Fruit fly (Drosophila melanogaster) whole organism, embryonic: ENCODE measurements around the gene CG15888.

ENCODE experiments used
- Asciz ChIP-seq: fragments of 200-800 bp; sonication (Bioruptor generic); optimal IDR thresholded peaks from 2 replicates; lab custom pipeline; 2017; ENCODE audit warnings: missing biosample characterization, mild to moderate bottlenecking, missing genetic modification characterization, missing genetic modification reagents
- CG10274 ChIP-seq: fragments of 200-800 bp; sonication (Bioruptor generic); optimal IDR thresholded peaks from 3 replicates; lab custom pipeline; 2017; ENCODE audit warnings: missing biosample characterization, mild to moderate bottlenecking, missing genetic modification characterization
- CG11093 ChIP-seq: fragments of 200-800 bp; sonication (Bioruptor generic); IDR thresholded peaks from 3 replicates; pipeline ENCODE4 v1.3.6; 2022; ENCODE audit warnings: missing biosample characterization, missing genetic modification characterization
- CG12236 ChIP-seq: fragments of 200-800 bp; sonication (Bioruptor generic); optimal IDR thresholded peaks from 2 replicates; lab custom pipeline; 2016; ENCODE audit warnings: missing biosample characterization, missing genetic modification characterization
- CG14441 ChIP-seq: fragments of 200-800 bp; sonication (Bioruptor generic); IDR thresholded peaks from 2 replicates; pipeline ENCODE4 v1.3.6; 2022; ENCODE audit warnings: missing biosample characterization, missing genetic modification characterization
- CG15011 ChIP-seq: fragments of 200-800 bp; sonication (Bioruptor generic); optimal IDR thresholded peaks from 3 replicates; lab custom pipeline; 2018; ENCODE audit warnings: missing biosample characterization, mild to moderate bottlenecking, missing genetic modification characterization
- CG15514 ChIP-seq: fragments of 200-800 bp; sonication (Bioruptor generic); optimal IDR thresholded peaks from 3 replicates; lab custom pipeline; 2017; ENCODE audit warnings: missing biosample characterization, missing genetic modification characterization, mild to moderate bottlenecking, moderate library complexity, missing genetic modification reagents
- CG1603 ChIP-seq: fragments of 200-800 bp; sonication (Bioruptor generic); optimal IDR thresholded peaks from 2 replicates; lab custom pipeline; 2019; ENCODE audit warnings: missing biosample characterization, mild to moderate bottlenecking, missing genetic modification characterization, moderate library complexity
- CG17359 ChIP-seq: fragments of 200-800 bp; sonication (Bioruptor generic); optimal IDR thresholded peaks from 3 replicates; lab custom pipeline; 2018; ENCODE audit warnings: missing biosample characterization, mild to moderate bottlenecking, missing genetic modification characterization, moderate library complexity
- CG1792 ChIP-seq: fragments of 200-800 bp; sonication (Bioruptor generic); optimal IDR thresholded peaks from 2 replicates; lab custom pipeline; 2016; ENCODE audit warnings: missing biosample characterization, missing genetic modification characterization
- CG30020 ChIP-seq: fragments of 200-800 bp; optimal IDR thresholded peaks from 2 replicates; lab custom pipeline; 2019; ENCODE audit warnings: missing biosample characterization, mild to moderate bottlenecking, missing genetic modification characterization, moderate library complexity
- CG4424 ChIP-seq: fragments of 200-800 bp; sonication (Bioruptor generic); optimal IDR thresholded peaks from 3 replicates; lab custom pipeline; 2016; ENCODE audit warnings: missing biosample characterization, missing genetic modification characterization
- CG4707 ChIP-seq: fragments of 200-800 bp; sonication (Bioruptor generic); optimal IDR thresholded peaks from 2 replicates; lab custom pipeline; 2018; ENCODE audit warnings: missing biosample characterization, mild to moderate bottlenecking, missing genetic modification characterization, moderate library complexity
- CG5953 ChIP-seq: fragments of 200-800 bp; sonication (Bioruptor generic); IDR thresholded peaks from 2 replicates; pipeline ENCODE4 v1.3.6; 2022; ENCODE audit warnings: missing biosample characterization, missing genetic modification characterization
- CG7271 ChIP-seq: fragments of 200-800 bp; sonication (Bioruptor generic); optimal IDR thresholded peaks from 2 replicates; lab custom pipeline; 2018; ENCODE audit warnings: missing biosample characterization, mild to moderate bottlenecking, missing genetic modification characterization, moderate library complexity
- CG8924 ChIP-seq: fragments of 200-800 bp; optimal IDR thresholded peaks from 3 replicates; lab custom pipeline; 2019; ENCODE audit warnings: missing biosample characterization, mild to moderate bottlenecking, missing genetic modification characterization, moderate library complexity
- CG9215 ChIP-seq: fragments of 200-800 bp; sonication (Bioruptor generic); IDR thresholded peaks from 2 replicates; pipeline ENCODE4 v1.3.6; 2022; ENCODE audit warnings: missing biosample characterization, missing genetic modification characterization
- CG9727 ChIP-seq: fragments of 200-800 bp; sonication (Bioruptor generic); optimal IDR thresholded peaks from 3 replicates; lab custom pipeline; 2017; ENCODE audit warnings: missing biosample characterization, mild to moderate bottlenecking, missing genetic modification characterization
- CG9817 ChIP-seq: fragments of 200-800 bp; sonication (Bioruptor generic); optimal IDR thresholded peaks from 2 replicates; lab custom pipeline; 2018; ENCODE audit warnings: missing biosample characterization, mild to moderate bottlenecking, missing genetic modification characterization, moderate library complexity
- H15 ChIP-seq: fragments of 200-800 bp; sonication (Bioruptor generic); IDR thresholded peaks from 3 replicates; pipeline ENCODE4 v1.3.6; 2022; ENCODE audit warnings: missing biosample characterization, missing genetic modification characterization
- HLH54F ChIP-seq: fragments of 200-800 bp; sonication (Bioruptor generic); optimal IDR thresholded peaks from 3 replicates; lab custom pipeline; 2016; ENCODE audit warnings: missing biosample characterization, missing genetic modification characterization
- Hmr ChIP-seq: fragments of 200-800 bp; sonication (Bioruptor generic); optimal IDR thresholded peaks from 3 replicates; lab custom pipeline; 2017; ENCODE audit warnings: mild to moderate bottlenecking, missing biosample characterization, missing genetic modification reagents, missing genetic modification characterization
- MBD-R2 ChIP-seq: fragments of 200-800 bp; sonication (Bioruptor generic); IDR thresholded peaks from 2 replicates; pipeline ENCODE4 v1.3.6; 2022; ENCODE audit warnings: missing biosample characterization, missing genetic modification characterization
- Med ChIP-seq: fragments of 200-800 bp; sonication (Bioruptor generic); peaks from one replicate; lab custom pipeline; 2016; ENCODE audit warnings: missing biosample characterization, missing genetic modification characterization, mild to moderate bottlenecking, inconsistent platforms, moderate library complexity
- Ravus ChIP-seq: fragments of 200-800 bp; sonication (Bioruptor generic); IDR thresholded peaks from 2 replicates; pipeline ENCODE4 v1.3.6; 2022; ENCODE audit warnings: missing biosample characterization, missing genetic modification characterization
- Side ChIP-seq: fragments of 200-800 bp; sonication (Bioruptor generic); optimal IDR thresholded peaks from 2 replicates; lab custom pipeline; 2016; ENCODE audit warnings: missing biosample characterization, missing genetic modification characterization
- Spps ChIP-seq: fragments of 200-800 bp; sonication (Bioruptor generic); optimal IDR thresholded peaks from 2 replicates; lab custom pipeline; 2018; ENCODE audit warnings: missing biosample characterization, mild to moderate bottlenecking, missing genetic modification characterization
- Vsx1 ChIP-seq: fragments of 200-800 bp; sonication (Bioruptor generic); optimal IDR thresholded peaks from 2 replicates; lab custom pipeline; 2017; ENCODE audit warnings: missing biosample characterization, mild to moderate bottlenecking, missing genetic modification characterization, missing genetic modification reagents
- bbx ChIP-seq: fragments of 200-800 bp; sonication (Bioruptor generic); IDR thresholded peaks from 2 replicates; pipeline ENCODE4 v1.3.6; 2022; ENCODE audit warnings: missing biosample characterization, missing genetic modification characterization; ENCODE audit not compliant: partially characterized antibody
- crol ChIP-seq: fragments of 200-800 bp; sonication (Bioruptor generic); IDR thresholded peaks from 2 replicates; pipeline ENCODE4 v1.3.6; 2022; ENCODE audit warnings: missing biosample characterization, missing genetic modification characterization
- fd102C ChIP-seq: fragments of 200-800 bp; sonication (Bioruptor generic); optimal IDR thresholded peaks from 2 replicates; lab custom pipeline; 2018; ENCODE audit warnings: missing biosample characterization, mild to moderate bottlenecking, missing genetic modification characterization, moderate library complexity
- ftz-f1 ChIP-seq: fragments of 200-800 bp; sonication (Bioruptor generic); optimal IDR thresholded peaks from 2 replicates; lab custom pipeline; 2016; ENCODE audit warnings: missing biosample characterization, missing genetic modification characterization
- gce ChIP-seq: fragments of 200-800 bp; sonication (Bioruptor generic); IDR thresholded peaks from 3 replicates; pipeline ENCODE4 v1.3.6; 2022; ENCODE audit warnings: missing biosample characterization, missing genetic modification characterization
- gcm2 ChIP-seq: fragments of 200-800 bp; sonication (Bioruptor generic); optimal IDR thresholded peaks from 2 replicates; lab custom pipeline; 2016; ENCODE audit warnings: missing biosample characterization, missing genetic modification characterization
- nerfin-1 ChIP-seq: fragments of 200-800 bp; sonication (Bioruptor generic); optimal IDR thresholded peaks from 3 replicates; lab custom pipeline; 2019; ENCODE audit warnings: missing biosample characterization, mild to moderate bottlenecking, missing genetic modification characterization, moderate library complexity
- phol ChIP-seq: fragments of 200-800 bp; sonication (Bioruptor generic); optimal IDR thresholded peaks from 3 replicates; lab custom pipeline; 2018; ENCODE audit warnings: missing biosample characterization, mild to moderate bottlenecking, missing genetic modification characterization, moderate library complexity
- repo ChIP-seq: fragments of 200-800 bp; sonication (Bioruptor generic); optimal IDR thresholded peaks from 2 replicates; lab custom pipeline; 2016; ENCODE audit warnings: missing biosample characterization, missing genetic modification characterization
- rib ChIP-seq: fragments of 200-800 bp; sonication (Bioruptor generic); IDR thresholded peaks from 2 replicates; pipeline ENCODE4 v1.3.6; 2022; ENCODE audit warnings: missing biosample characterization, missing genetic modification characterization
- run ChIP-seq: fragments of 200-800 bp; sonication (Bioruptor generic); optimal IDR thresholded peaks from 3 replicates; lab custom pipeline; 2018; ENCODE audit warnings: missing biosample characterization, mild to moderate bottlenecking, missing genetic modification characterization
- schlank ChIP-seq: fragments of 200-800 bp; sonication (Bioruptor generic); optimal IDR thresholded peaks from 2 replicates; lab custom pipeline; 2018; ENCODE audit warnings: missing biosample characterization, mild to moderate bottlenecking, missing genetic modification characterization
- sens-2 ChIP-seq: fragments of 200-800 bp; sonication (Bioruptor generic); IDR thresholded peaks from 2 replicates; pipeline ENCODE4 v1.3.6; 2022; ENCODE audit warnings: missing biosample characterization, missing genetic modification characterization
- sima ChIP-seq: fragments of 200-800 bp; sonication (Bioruptor generic); optimal IDR thresholded peaks from 2 replicates; lab custom pipeline; 2016; ENCODE audit warnings: missing biosample characterization, missing genetic modification characterization
- slbo ChIP-seq: fragments of 200-800 bp; sonication (Bioruptor generic); IDR thresholded peaks from 2 replicates; pipeline ENCODE4 v1.3.6; 2022; ENCODE audit warnings: missing biosample characterization, missing genetic modification characterization
- sqz ChIP-seq: fragments of 200-800 bp; sonication (Bioruptor generic); optimal IDR thresholded peaks from 3 replicates; lab custom pipeline; 2018; ENCODE audit warnings: missing biosample characterization, mild to moderate bottlenecking, missing genetic modification characterization
- tna ChIP-seq: fragments of 200-800 bp; sonication (Bioruptor generic); IDR thresholded peaks from 2 replicates; pipeline ENCODE4 v1.3.6; 2022; ENCODE audit warnings: missing biosample characterization, missing genetic modification characterization; ENCODE audit not compliant: partially characterized antibody
- trem ChIP-seq: fragments of 200-800 bp; optimal IDR thresholded peaks from 3 replicates; lab custom pipeline; 2019; ENCODE audit warnings: missing biosample characterization, mild to moderate bottlenecking, missing genetic modification characterization, moderate library complexity
- ttk ChIP-seq: fragments of 200-800 bp; sonication (Bioruptor generic); IDR thresholded peaks from 2 replicates; pipeline ENCODE4 v2.1.2; 2022; ENCODE audit warnings: missing biosample characterization, missing genetic modification characterization
- unpg ChIP-seq: fragments of 200-800 bp; sonication (Bioruptor generic); optimal IDR thresholded peaks from 3 replicates; lab custom pipeline; 2018; ENCODE audit warnings: missing biosample characterization, mild to moderate bottlenecking, missing genetic modification characterization, moderate library complexity
- usp ChIP-seq: fragments of >200 bp; optimal IDR thresholded peaks from 2 replicates; lab custom pipeline; 2017; ENCODE audit warnings: missing biosample characterization, missing genetic modification characterization
- vvl ChIP-seq: fragments of 200-800 bp; sonication (Bioruptor generic); IDR thresholded peaks from 2 replicates; pipeline ENCODE4 v1.3.6; 2022; ENCODE audit warnings: missing biosample characterization, missing genetic modification characterization
- wek ChIP-seq: fragments of 200-800 bp; sonication (Bioruptor generic); optimal IDR thresholded peaks from 3 replicates; lab custom pipeline; 2018; ENCODE audit warnings: missing biosample characterization, mild to moderate bottlenecking, missing genetic modification characterization, moderate library complexity

Gene CG15888

dm6 chr3R:13309133-13309711 lies 22.9 kb upstream of the CG15888 start (continued):
- TF ChIP-seq Spps (no peak), sens-2 (GFP tag; lab: Robert Waterston, UW) (no peak), run (tag; lab: Kevin White, UChicago) (no peak), usp (GFP tag; lab: Kevin White, UChicago) (no peak), HLH54F (GFP tag; lab: Kevin White, UChicago) (no peak), nerfin-1 (no peak), Vsx1 (no peak), gce (GFP tag; lab: Robert Waterston, UW) (no peak), bbx (no peak), CG9727 (no peak), trem (tag; lab: Kevin White, UChicago) (peak; percentile 45), CG15011 (no peak), MBD-R2 (GFP tag; lab: Robert Waterston, UW) (peak; percentile 78), wek (GFP tag; lab: Kevin White, UChicago) (no peak), schlank (tag; lab: Kevin White, UChicago) (no peak), tna (no peak), CG8924 (no peak), gcm2 (GFP tag; lab: Kevin White, UChicago) (no peak), CG9817 (tag; lab: Kevin White, UChicago) (no peak), Med (GFP tag; lab: Kevin White, UChicago) (peak; percentile 55), vvl (GFP tag; lab: Robert Waterston, UW) (no peak; the same call in 1 of the 2 replicates), CG4424 (GFP tag; lab: Kevin White, UChicago) (no peak), CG14441 (GFP tag; lab: Robert Waterston, UW) (no peak), unpg (no peak), rib (GFP tag; lab: Robert Waterston, UW) (no peak), CG7271 (tag; lab: Kevin White, UChicago) (no peak), CG12236 (GFP tag; lab: Kevin White, UChicago) (no peak), sima (GFP tag; lab: Kevin White, UChicago) (no peak), ttk (GFP tag; lab: Robert Waterston, UW) (no peak), sqz (GFP tag; lab: Kevin White, UChicago) (no peak), fd102C (no peak), ftz-f1 (peak; percentile 8), crol (GFP tag; lab: Robert Waterston, UW) (no peak), Hmr (GFP tag; lab: Kevin White, UChicago) (no peak), CG17359 (no peak), CG5953 (no peak), repo (no peak), CG11093 (GFP tag; lab: Robert Waterston, UW) (no peak), Asciz (GFP tag; lab: Kevin White, UChicago) (no peak), Ravus (GFP tag; lab: Robert Waterston, UW) (no peak), H15 (no peak), slbo (GFP tag; lab: Robert Waterston, UW) (no peak), CG15514 (GFP tag; lab: Kevin White, UChicago) (peak; percentile 51), Side (GFP tag; lab: Kevin White, UChicago) (no peak), CG10274 (GFP tag; lab: Kevin White, UChicago) (no peak), CG1603 (peak; percentile 80), phol (tag; lab: Kevin White, UChicago) (peak; percentile 28), CG30020 (tag; lab: Kevin White, UChicago) (no peak), CG4707 (no peak), CG1792 (no peak), CG9215 (GFP tag; lab: Robert Waterston, UW) (no peak)
